Worm (Caenorhabditis elegans): ENCODE results near the gene F35C11.7.

DNA sequence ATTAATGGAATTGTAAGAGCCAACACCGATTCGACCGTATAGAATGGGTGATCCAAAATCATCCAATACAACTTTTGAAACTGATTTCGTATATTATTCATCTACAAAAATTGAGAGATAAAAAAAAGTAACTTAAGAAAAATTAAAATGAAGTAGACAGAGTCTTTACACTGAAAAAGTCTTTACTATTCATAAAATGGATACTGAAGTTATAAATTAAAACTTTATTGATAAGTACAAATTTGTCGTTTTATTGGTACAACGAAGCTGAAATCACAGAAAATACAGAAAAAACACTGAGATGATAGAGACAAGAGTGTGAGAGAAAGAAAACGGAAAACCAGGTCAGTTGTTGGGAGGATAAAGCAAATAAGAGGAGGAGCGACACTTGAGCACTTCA, 41.7 kb upstream of the F35C11.7 start, which contains the start of gene M110.10:
- TF ChIP-seq him-1 (tag; optimal IDR thresholded peaks at IDR 0.05) (no peak), dao-5 (tag; optimal IDR thresholded peaks at IDR 0.05) (no peak), W03F9.2 (tag; optimal IDR thresholded peaks at IDR 0.05) (no peak)
